Fruit fly (Drosophila melanogaster) whole organism, embryonic: ENCODE results near the gene Efr.
A peak's percentile ranks its signal among the peaks of the same experiment; 100 is the strongest.

Experiments used
- ATbp ChIP-seq: fragments of 200-800 bp; sonication (Bioruptor generic); optimal IDR thresholded peaks from 2 replicates; lab custom pipeline; 2017; ENCODE audit warnings: missing biosample characterization, mild to moderate bottlenecking, missing genetic modification characterization, missing genetic modification reagents
- Atf6 ChIP-seq: fragments of 200-800 bp; sonication (Bioruptor generic); IDR thresholded peaks from 2 replicates; pipeline ENCODE4 v1.3.6; 2022; ENCODE audit warnings: missing biosample characterization, missing genetic modification characterization
- Blimp-1 ChIP-seq: fragments of 200-800 bp; sonication (Bioruptor generic); optimal IDR thresholded peaks from 3 replicates; lab custom pipeline; 2018; ENCODE audit warnings: missing biosample characterization, missing genetic modification characterization, mild to moderate bottlenecking, moderate library complexity, missing genetic modification reagents
- CG11085 ChIP-seq: fragments of 200-800 bp; sonication (Bioruptor generic); IDR thresholded peaks from 2 replicates; pipeline ENCODE4 v1.3.6; 2022; ENCODE audit warnings: missing biosample characterization, missing genetic modification characterization
- CG11723 ChIP-seq: fragments of 200-800 bp; sonication (Bioruptor generic); optimal IDR thresholded peaks from 2 replicates; lab custom pipeline; 2017; ENCODE audit warnings: missing biosample characterization, mild to moderate bottlenecking, missing genetic modification characterization
- CG1792 ChIP-seq: fragments of 200-800 bp; sonication (Bioruptor generic); optimal IDR thresholded peaks from 2 replicates; lab custom pipeline; 2016; ENCODE audit warnings: missing biosample characterization, missing genetic modification characterization
- CG34422 ChIP-seq: fragments of 200-800 bp; sonication (Bioruptor generic); IDR thresholded peaks from 3 replicates; pipeline ENCODE4 v1.3.6; 2022; ENCODE audit warnings: missing biosample characterization, missing genetic modification characterization
- CG4282 ChIP-seq: fragments of 200-800 bp; sonication (Bioruptor generic); optimal IDR thresholded peaks from 2 replicates; lab custom pipeline; 2016; ENCODE audit warnings: missing biosample characterization, missing genetic modification characterization
- CG6272 ChIP-seq: fragments of 200-800 bp; sonication (Bioruptor generic); IDR thresholded peaks from 2 replicates; pipeline ENCODE4 v1.3.6; 2022; ENCODE audit warnings: missing biosample characterization, missing genetic modification characterization
- CG6689 ChIP-seq: fragments of 200-800 bp; sonication (Bioruptor generic); IDR thresholded peaks from 2 replicates; pipeline ENCODE4 v1.3.6; 2022; ENCODE audit warnings: missing biosample characterization, missing genetic modification characterization
- CG7556 ChIP-seq: fragments of 200-800 bp; sonication (Bioruptor generic); optimal IDR thresholded peaks from 2 replicates; lab custom pipeline; 2017; ENCODE audit warnings: missing biosample characterization, mild to moderate bottlenecking, missing genetic modification characterization
- CG8478 ChIP-seq: fragments of >200 bp; optimal IDR thresholded peaks from 2 replicates; lab custom pipeline; 2018
- CG9215 ChIP-seq: fragments of 200-800 bp; sonication (Bioruptor generic); IDR thresholded peaks from 2 replicates; pipeline ENCODE4 v1.3.6; 2022; ENCODE audit warnings: missing biosample characterization, missing genetic modification characterization
- CG9932 ChIP-seq: fragments of 200-800 bp; sonication (Bioruptor generic); IDR thresholded peaks from 2 replicates; pipeline ENCODE4 v1.3.6; 2022; ENCODE audit warnings: missing biosample characterization, missing genetic modification characterization
- Chrac-16 ChIP-seq: fragments of 200-800 bp; sonication (Bioruptor generic); optimal IDR thresholded peaks from 3 replicates; lab custom pipeline; 2016; ENCODE audit warnings: missing biosample characterization, missing genetic modification characterization
- CrebB ChIP-seq: fragments of 200-800 bp; sonication (Bioruptor generic); optimal IDR thresholded peaks from 3 replicates; lab custom pipeline; 2018; ENCODE audit warnings: missing biosample characterization, mild to moderate bottlenecking, missing genetic modification characterization
- D19A ChIP-seq: fragments of 200-800 bp; optimal IDR thresholded peaks from 3 replicates; lab custom pipeline; 2019; ENCODE audit warnings: missing biosample characterization, mild to moderate bottlenecking, missing genetic modification characterization, moderate library complexity
- Ets65A ChIP-seq: fragments of 200-800 bp; sonication (Bioruptor generic); peaks from one replicate; lab custom pipeline; 2016; ENCODE audit warnings: missing biosample characterization, missing genetic modification characterization
- Gug ChIP-seq: fragments of 200-800 bp; sonication (Bioruptor generic); IDR thresholded peaks from 4 replicates; pipeline ENCODE4 v1.3.6; 2022; ENCODE audit warnings: missing biosample characterization, missing genetic modification characterization
- Hsf ChIP-seq: fragments of 200-800 bp; sonication (Bioruptor generic); optimal IDR thresholded peaks from 3 replicates; lab custom pipeline; 2016; ENCODE audit warnings: missing biosample characterization, missing genetic modification characterization
- Lim3 ChIP-seq: fragments of 200-800 bp; sonication (Bioruptor generic); IDR thresholded peaks from 2 replicates; pipeline ENCODE4 v1.3.6; 2022; ENCODE audit warnings: missing biosample characterization, missing genetic modification characterization
- Meics ChIP-seq: fragments of 200-800 bp; sonication (Bioruptor generic); optimal IDR thresholded peaks from 2 replicates; lab custom pipeline; 2017; ENCODE audit warnings: missing biosample characterization, mild to moderate bottlenecking, missing genetic modification characterization
- NC2β ChIP-seq: fragments of 200-800 bp; sonication (Bioruptor generic); optimal IDR thresholded peaks from 2 replicates; lab custom pipeline; 2016; ENCODE audit warnings: missing biosample characterization, missing genetic modification characterization
- Six4 ChIP-seq: fragments of 200-800 bp; sonication (Bioruptor generic); optimal IDR thresholded peaks from 2 replicates; lab custom pipeline; 2016; ENCODE audit warnings: missing biosample characterization, missing genetic modification characterization
- Sox102F ChIP-seq: fragments of 200-800 bp; sonication (Bioruptor generic); optimal IDR thresholded peaks from 2 replicates; lab custom pipeline; 2018; ENCODE audit warnings: missing biosample characterization, mild to moderate bottlenecking, missing genetic modification characterization, moderate library complexity
- bab2 ChIP-seq: fragments of 200-800 bp; sonication (Bioruptor generic); optimal IDR thresholded peaks from 2 replicates; lab custom pipeline; 2016; ENCODE audit warnings: missing biosample characterization, missing genetic modification characterization
- chif ChIP-seq, 2 experiments: fragments of 200-800 bp; sonication (Bioruptor generic); optimal IDR thresholded peaks; 3 replicates each; lab custom pipeline; 2016; ENCODE audit warnings: missing biosample characterization in 2 of 2, missing genetic modification characterization in 2 of 2
- corto ChIP-seq: fragments of 200-800 bp; sonication (Bioruptor generic); optimal IDR thresholded peaks from 2 replicates; lab custom pipeline; 2016; ENCODE audit warnings: missing biosample characterization, mild to moderate bottlenecking, missing genetic modification characterization, moderate library complexity
- dati ChIP-seq: fragments of 200-800 bp; sonication (Bioruptor generic); IDR thresholded peaks from 2 replicates; pipeline ENCODE4 v1.3.6; 2022; ENCODE audit warnings: missing biosample characterization, missing genetic modification characterization
- dysf ChIP-seq: fragments of 200-800 bp; sonication (Bioruptor generic); IDR thresholded peaks from 3 replicates; pipeline ENCODE4 v1.3.6; 2022; ENCODE audit warnings: missing biosample characterization, missing genetic modification characterization
- fd102C ChIP-seq: fragments of 200-800 bp; sonication (Bioruptor generic); optimal IDR thresholded peaks from 2 replicates; lab custom pipeline; 2018; ENCODE audit warnings: missing biosample characterization, mild to moderate bottlenecking, missing genetic modification characterization, moderate library complexity
- gem ChIP-seq: fragments of 200-800 bp; sonication (Bioruptor generic); optimal IDR thresholded peaks from 2 replicates; lab custom pipeline; 2019; ENCODE audit warnings: missing biosample characterization, mild to moderate bottlenecking, missing genetic modification characterization, moderate library complexity
- hb ChIP-seq: fragments of 200-800 bp; sonication (Bioruptor generic); IDR thresholded peaks from 3 replicates; pipeline ENCODE4 v1.3.6; 2022; ENCODE audit warnings: missing biosample characterization, missing genetic modification characterization; ENCODE audit not compliant: partially characterized antibody
- kah ChIP-seq: fragments of 200-800 bp; sonication (Bioruptor generic); optimal IDR thresholded peaks from 2 replicates; lab custom pipeline; 2018; ENCODE audit warnings: missing biosample characterization, mild to moderate bottlenecking, missing genetic modification characterization
- lola ChIP-seq, 3 experiments: fragments of >200 bp in 2 of 3; fragments of 200-800 bp in 1 of 3; sonication (Bioruptor generic) in 1 of 3; optimal IDR thresholded peaks; 2 replicates each; lab custom pipeline; 2017 to 2019; ENCODE audit warnings: missing biosample characterization in 3 of 3, missing genetic modification characterization in 3 of 3, mild to moderate bottlenecking in 1 of 3, moderate library complexity in 1 of 3
- lov ChIP-seq, 2 experiments: fragments of 200-800 bp in 1 of 2; fragments of >200 bp in 1 of 2; sonication (Bioruptor generic) in 1 of 2; IDR thresholded peaks in 1 of 2; optimal IDR thresholded peaks in 1 of 2; 2 replicates in 1 of 2; 3 replicates in 1 of 2; pipeline versions ENCODE4 v1.3.6 to Lab custom; 2017 to 2022; ENCODE audit warnings: missing biosample characterization in 1 of 2, missing genetic modification characterization in 1 of 2
- luna ChIP-seq: fragments of 200-800 bp; sonication (Bioruptor generic); optimal IDR thresholded peaks from 2 replicates; lab custom pipeline; 2016; ENCODE audit warnings: missing biosample characterization, missing genetic modification characterization
- nmo ChIP-seq: fragments of 200-800 bp; sonication (Bioruptor generic); optimal IDR thresholded peaks from 2 replicates; lab custom pipeline; 2018; ENCODE audit warnings: missing biosample characterization, mild to moderate bottlenecking, missing genetic modification characterization, moderate library complexity
- pho ChIP-seq: fragments of 200-800 bp; sonication (Bioruptor generic); optimal IDR thresholded peaks from 2 replicates; lab custom pipeline; 2016; ENCODE audit warnings: missing biosample characterization, missing genetic modification characterization
- sd ChIP-seq: fragments of 200-800 bp; sonication (Bioruptor generic); optimal IDR thresholded peaks from 3 replicates; lab custom pipeline; 2018; ENCODE audit warnings: missing biosample characterization, mild to moderate bottlenecking, missing genetic modification characterization, moderate library complexity
- stwl ChIP-seq: fragments of 200-800 bp; sonication (Bioruptor generic); optimal IDR thresholded peaks from 3 replicates; lab custom pipeline; 2018; ENCODE audit warnings: missing biosample characterization, mild to moderate bottlenecking, missing genetic modification characterization, moderate library complexity
- tap ChIP-seq: fragments of 200-800 bp; optimal IDR thresholded peaks from 3 replicates; lab custom pipeline; 2019; ENCODE audit warnings: missing biosample characterization, mild to moderate bottlenecking, missing genetic modification characterization, moderate library complexity
- unpg ChIP-seq: fragments of 200-800 bp; sonication (Bioruptor generic); optimal IDR thresholded peaks from 3 replicates; lab custom pipeline; 2018; ENCODE audit warnings: missing biosample characterization, mild to moderate bottlenecking, missing genetic modification characterization, moderate library complexity
- wek ChIP-seq: fragments of 200-800 bp; sonication (Bioruptor generic); optimal IDR thresholded peaks from 3 replicates; lab custom pipeline; 2018; ENCODE audit warnings: missing biosample characterization, mild to moderate bottlenecking, missing genetic modification characterization, moderate library complexity
- z ChIP-seq: fragments of 200-800 bp; sonication (Bioruptor generic); IDR thresholded peaks from 3 replicates; pipeline ENCODE4 v1.3.6; 2022; ENCODE audit warnings: missing biosample characterization, missing genetic modification characterization

Gene Efr

DNA sequence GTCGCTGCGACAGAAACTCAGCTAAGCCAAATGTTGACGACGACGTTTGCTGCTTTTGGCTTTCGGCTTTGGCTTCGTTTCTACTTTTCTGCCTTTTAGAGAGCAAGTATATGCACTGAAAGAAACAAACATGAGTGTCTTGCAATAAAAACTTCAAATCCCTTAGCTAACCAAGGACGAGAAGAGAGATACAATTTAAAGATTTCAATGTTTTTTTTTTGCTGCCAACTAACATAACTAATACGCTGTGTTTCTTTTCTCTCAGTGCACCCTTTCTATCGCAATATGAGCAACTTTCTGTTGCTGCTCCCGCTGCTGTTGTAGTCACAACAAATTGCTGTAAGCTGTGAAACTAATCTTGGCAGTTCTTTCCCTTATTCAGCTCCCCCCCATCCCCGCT lies 40.3 kb upstream of the Efr start (continued):
- TF ChIP-seq Hsf (peak; percentile 15), Six4 (GFP tag; lab: Kevin White, UChicago) (no peak), gem (tag; lab: Kevin White, UChicago) (peak; percentile 49), Sox102F (peak; percentile 28), dysf (GFP tag; lab: Robert Waterston, UW) (peak; percentile 55), fd102C (GFP tag; lab: Kevin White, UChicago) (no peak), CG6272 (GFP tag; lab: Robert Waterston, UW) (no peak), CrebB (no peak), sd (no peak), CG7556 (GFP tag; lab: Kevin White, UChicago) (peak; percentile 26), z (GFP tag; lab: Robert Waterston, UW) (no peak), CG1792 (GFP tag; lab: Kevin White, UChicago) (no peak), CG34422 (0 out of 3 replicates have a peak, but pooled peaks have one; percentile 23), CG6689 (GFP tag; lab: Robert Waterston, UW) (peak; percentile 38; the same call in 1 of the 2 replicates), Gug (peak; percentile 39; the same call in 2 of the 4 replicates), Atf6 (GFP tag; lab: Robert Waterston, UW) (peak; percentile 43; the same call in 1 of the 2 replicates), stwl (no peak), lola (GFP tag; optimal IDR thresholded peaks at IDR 0.05; lab: Kevin White, UChicago) (no peak), Chrac-16 (GFP tag; lab: Kevin White, UChicago) (peak; percentile 9), CG11085 (GFP tag; lab: Robert Waterston, UW) (no peak), wek (GFP tag; lab: Kevin White, UChicago) (no peak), pho (no peak), tap (no peak), CG4282 (GFP tag; lab: Kevin White, UChicago) (no peak), dati (GFP tag; lab: Robert Waterston, UW) (no peak), Ets65A (GFP tag; lab: Kevin White, UChicago) (peak; percentile 90), CG9932 (GFP tag; lab: Robert Waterston, UW) (peak; percentile 46), CG8478 (lab: Kevin White, UChicago) (no peak), CG9215 (GFP tag; lab: Robert Waterston, UW) (no peak), Meics (GFP tag; lab: Kevin White, UChicago) (peak; percentile 43), D19A (tag; lab: Kevin White, UChicago) (no peak), hb (GFP tag; lab: Robert Waterston, UW) (no peak), ATbp (no peak), lov (optimal IDR thresholded peaks at IDR 0.05; lab: Kevin White, UChicago) (no peak), lov (GFP tag; IDR thresholded peaks at IDR 0.05; lab: Robert Waterston, UW) (0 out of 3 replicates have a peak, but pooled peaks have one; percentile 44), Blimp-1 (peak; percentile 36), kah (GFP tag; lab: Kevin White, UChicago) (no peak), bab2 (GFP tag; lab: Kevin White, UChicago) (peak; percentile 49), NC2β (GFP tag; lab: Kevin White, UChicago) (no peak), Lim3 (no peak), unpg (peak; percentile 39), CG11723 (no peak), luna (GFP tag; lab: Kevin White, UChicago) (no peak), corto (GFP tag; lab: Kevin White, UChicago) (no peak), nmo (peak; percentile 26), chif (GFP tag; optimal IDR thresholded peaks at IDR 0.05; lab: Kevin White, UChicago) (peak in 1 of 2 experiments; percentile 6)
